Worm (Caenorhabditis elegans): ENCODE measurements around the gene hmit-1.2.
A peak's percentile ranks its signal among the peaks of the same experiment; 100 is the strongest.

Gene hmit-1.2

DNA sequence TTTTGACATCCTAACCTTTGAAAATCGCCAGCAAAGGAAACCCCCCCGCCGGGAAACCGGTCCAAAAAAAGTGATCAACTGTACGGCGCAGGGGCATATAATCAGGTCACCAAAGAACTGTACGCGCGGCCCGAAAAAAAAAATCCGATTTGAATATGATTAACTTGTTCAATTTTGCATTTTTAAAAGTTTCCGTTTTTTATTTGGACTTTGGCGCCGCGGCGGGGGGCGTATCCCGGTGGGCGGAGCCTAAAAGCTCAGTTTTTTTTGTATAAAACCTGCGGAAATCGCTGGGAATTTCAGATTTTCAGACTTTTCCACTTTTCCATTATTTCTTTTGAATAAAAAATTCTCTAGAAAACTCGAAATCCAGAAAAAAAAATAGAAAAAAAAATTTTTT lies at the start of gene hmit-1.2:
Gene hmit-1.2 (plus strand): TSS at position 301 of the 400 bp plus-strand sequence.
- TF ChIP-seq drap-1 (GFP tag; optimal IDR thresholded peaks at IDR 0.05) (no peak), flh-1 (GFP tag; optimal IDR thresholded peaks at IDR 0.05) (no peak), unc-62 (GFP tag; optimal IDR thresholded peaks at IDR 0.05) (no peak), hlh-1 (tag; optimal IDR thresholded peaks at IDR 0.05) (no peak), bed-3 (GFP tag; optimal IDR thresholded peaks at IDR 0.05) (no peak), M03D4.4 (tag; optimal IDR thresholded peaks at IDR 0.05) (no peak), ces-1 (GFP tag; optimal IDR thresholded peaks at IDR 0.05) (no peak), mls-2 (tag; optimal IDR thresholded peaks at IDR 0.05) (no peak), elt-3 (tag; optimal IDR thresholded peaks at IDR 0.05) (no peak), lsy-2 (tag; optimal IDR thresholded peaks at IDR 0.05) (no peak), nhr-28 (tag; optimal IDR thresholded peaks at IDR 0.05) (no peak), tbx-8 (GFP tag; optimal IDR thresholded peaks at IDR 0.05) (no peak), cnd-1 (tag; optimal IDR thresholded peaks at IDR 0.05) (no peak), ceh-39 (tag; optimal IDR thresholded peaks at IDR 0.05) (no peak), zip-8 (tag; optimal IDR thresholded peaks at IDR 0.05) (no peak), nhr-2 (tag; optimal IDR thresholded peaks at IDR 0.05) (no peak), mab-5 (tag; optimal IDR thresholded peaks at IDR 0.05) (no peak), sem-2 (GFP tag; optimal IDR thresholded peaks at IDR 0.05) (no peak), snpc-4 (tag; optimal IDR thresholded peaks at IDR 0.05) (no peak), nhr-237 (tag; optimal IDR thresholded peaks at IDR 0.05) (no peak)

DNA sequence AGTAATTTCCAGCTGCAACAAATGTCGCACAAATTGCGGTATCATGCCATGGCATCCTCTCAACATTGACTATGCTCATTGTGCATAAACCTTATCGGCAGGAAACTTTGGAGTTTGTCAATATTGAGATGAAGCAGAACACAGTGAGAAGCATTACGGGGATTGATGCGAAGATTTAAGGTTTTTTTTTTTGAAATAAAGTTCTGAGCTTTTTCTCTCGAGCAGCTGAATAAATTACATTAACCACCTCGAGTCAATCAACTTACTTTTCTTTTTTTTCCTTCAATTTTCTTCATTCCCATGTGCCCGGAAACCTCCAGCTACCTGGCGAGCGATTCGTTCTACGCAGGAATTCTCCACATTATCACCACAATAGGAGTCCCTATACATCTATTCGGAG lies 48.5 kb upstream of the hmit-1.2 start, which contains the start of gene srh-179:
Gene srh-179 (plus strand): TSS at position 301 of the 400 bp plus-strand sequence.
- TF ChIP-seq tbx-8 (GFP tag; optimal IDR thresholded peaks at IDR 0.05): no peak
- TF ChIP-seq nhr-76 (tag; optimal IDR thresholded peaks at IDR 0.05): no peak
- no peak for TF ChIP-seq mep-1 (tag; optimal IDR thresholded peaks at IDR 0.05)
- no peak for TF ChIP-seq nhr-12 (tag; optimal IDR thresholded peaks at IDR 0.05)
- TF ChIP-seq zip-8 (tag; optimal IDR thresholded peaks at IDR 0.05): no peak
- TF ChIP-seq hlh-1 (tag; optimal IDR thresholded peaks at IDR 0.05): no peak
- TF ChIP-seq snpc-4 (tag; optimal IDR thresholded peaks at IDR 0.05): no peak
- TF ChIP-seq bed-3 (GFP tag; optimal IDR thresholded peaks at IDR 0.05): no peak
- TF ChIP-seq ham-2 (GFP tag; optimal IDR thresholded peaks at IDR 0.05): no peak
- no peak for TF ChIP-seq blmp-1 (tag; optimal IDR thresholded peaks at IDR 0.05)
- no peak for TF ChIP-seq ceh-83 (GFP tag; optimal IDR thresholded peaks at IDR 0.05)
- no peak for TF ChIP-seq nhr-237 (tag; optimal IDR thresholded peaks at IDR 0.05)
- TF ChIP-seq cnd-1 (tag; optimal IDR thresholded peaks at IDR 0.05): no peak
- no peak for TF ChIP-seq M03D4.4 (tag; optimal IDR thresholded peaks at IDR 0.05)
- no peak for TF ChIP-seq drap-1 (GFP tag; optimal IDR thresholded peaks at IDR 0.05)

DNA sequence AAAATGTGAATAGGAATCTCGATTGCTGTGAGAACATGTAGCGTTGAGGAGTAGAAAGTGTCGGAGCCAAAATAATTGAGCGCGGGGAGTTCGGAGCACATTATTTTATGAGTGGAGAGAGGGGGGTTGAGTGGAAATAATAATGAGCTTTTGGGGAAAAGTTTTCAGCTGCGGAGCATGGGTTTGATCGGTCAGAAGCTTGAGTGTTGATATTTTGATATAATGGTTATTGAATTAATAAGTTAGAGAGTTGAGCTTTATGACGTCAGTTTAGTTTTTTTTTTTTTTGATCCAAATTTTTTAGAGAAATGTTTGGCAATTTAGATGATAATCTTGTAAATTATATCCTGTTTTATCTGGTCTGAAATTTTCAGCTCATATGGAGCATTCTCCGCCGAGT lies 44.3 kb upstream of the hmit-1.2 start, which contains the start of gene srh-178:
Gene srh-178 (minus strand): TSS at position 101 of the 400 bp plus-strand sequence.
- TF ChIP-seq mls-2 (tag; optimal IDR thresholded peaks at IDR 0.05) (no peak), ceh-83 (GFP tag; optimal IDR thresholded peaks at IDR 0.05) (no peak), drap-1 (GFP tag; optimal IDR thresholded peaks at IDR 0.05) (no peak), nhr-2 (tag; optimal IDR thresholded peaks at IDR 0.05) (no peak), ham-2 (GFP tag; optimal IDR thresholded peaks at IDR 0.05) (no peak), bed-3 (GFP tag; optimal IDR thresholded peaks at IDR 0.05) (no peak)

DNA sequence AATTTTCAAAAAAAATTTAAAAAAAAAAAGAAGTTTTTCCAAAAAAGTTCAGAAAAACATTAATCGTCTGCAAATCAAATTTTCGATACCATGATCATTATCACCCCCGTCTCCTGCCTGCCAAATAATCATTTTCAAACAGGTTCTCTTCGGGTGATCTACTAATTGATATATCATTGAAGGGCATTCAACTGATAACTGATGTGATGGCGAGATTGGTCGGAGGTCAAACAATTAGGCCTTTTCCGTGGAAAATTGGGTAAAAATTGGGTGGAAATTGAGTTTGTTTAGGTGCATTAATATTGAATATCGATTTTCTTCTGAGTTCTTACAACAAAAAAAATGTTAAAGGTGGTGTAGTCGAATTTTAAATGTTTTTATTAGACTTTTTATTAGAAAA lies 37.4 kb upstream of the hmit-1.2 start, which contains the start of gene Y51A2D.18:
Gene Y51A2D.18 (minus strand): TSS at position 101 of the 400 bp plus-strand sequence.
- TF ChIP-seq snpc-4 (tag; optimal IDR thresholded peaks at IDR 0.05) (no peak), pha-4 (tag; optimal IDR thresholded peaks at IDR 0.05) (no peak), unc-39 (tag; optimal IDR thresholded peaks at IDR 0.05) (no peak), cnd-1 (tag; optimal IDR thresholded peaks at IDR 0.05) (no peak), ceh-43 (GFP tag; optimal IDR thresholded peaks at IDR 0.05) (no peak), flh-1 (GFP tag; optimal IDR thresholded peaks at IDR 0.05) (no peak), elt-3 (tag; optimal IDR thresholded peaks at IDR 0.05) (no peak), ztf-11 (tag; optimal IDR thresholded peaks at IDR 0.05) (no peak), hlh-1 (tag; optimal IDR thresholded peaks at IDR 0.05) (no peak)

DNA sequence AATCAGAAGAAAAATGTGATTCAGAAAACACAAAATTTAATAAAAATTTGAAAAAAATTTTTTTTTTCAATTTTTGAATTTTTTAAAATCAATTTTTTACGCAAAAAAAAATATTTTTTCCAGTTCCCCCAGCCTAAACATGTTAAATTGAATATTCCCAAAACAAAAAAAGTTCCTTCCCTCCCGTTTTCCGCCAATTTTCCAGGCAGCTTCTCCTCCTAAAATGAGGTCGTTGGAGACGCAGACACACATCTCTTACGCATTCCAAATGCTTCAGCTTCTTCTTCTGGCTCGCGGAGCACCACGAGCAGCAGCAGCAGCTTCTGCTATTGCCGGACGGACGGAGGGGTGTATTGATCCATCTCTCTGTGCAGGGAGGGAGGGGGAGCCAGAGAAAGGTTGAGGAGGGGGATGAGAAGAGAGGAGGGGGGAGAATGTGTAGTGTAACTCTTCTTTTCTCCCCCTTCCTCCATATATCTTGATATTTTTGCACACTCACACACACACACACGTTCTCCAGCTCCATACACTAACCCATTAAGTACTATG lies 34.2 kb upstream of the hmit-1.2 start:
- TF ChIP-seq flh-1 (GFP tag; optimal IDR thresholded peaks at IDR 0.05): no peak
- TF ChIP-seq drap-1 (GFP tag; optimal IDR thresholded peaks at IDR 0.05): peak; percentile 71
- no peak for TF ChIP-seq blmp-1 (tag; optimal IDR thresholded peaks at IDR 0.05)
- no peak for TF ChIP-seq ham-2 (GFP tag; optimal IDR thresholded peaks at IDR 0.05)
- no peak for TF ChIP-seq nhr-28 (tag; optimal IDR thresholded peaks at IDR 0.05)
- TF ChIP-seq hlh-1 (tag; optimal IDR thresholded peaks at IDR 0.05): peak; percentile 59
- TF ChIP-seq unc-39 (tag; optimal IDR thresholded peaks at IDR 0.05): no peak
- TF ChIP-seq mls-2 (tag; optimal IDR thresholded peaks at IDR 0.05): peak; percentile 17
- TF ChIP-seq unc-62 (GFP tag; optimal IDR thresholded peaks at IDR 0.05): peak; percentile 19
- peak; percentile 90 for TF ChIP-seq unc-120 (tag; optimal IDR thresholded peaks at IDR 0.05; ENCODE audit: poor library complexity, severe bottlenecking)
- TF ChIP-seq nhr-237 (tag; optimal IDR thresholded peaks at IDR 0.05): no peak
- peak; percentile 26 for TF ChIP-seq M03D4.4 (tag; optimal IDR thresholded peaks at IDR 0.05)
- peak; percentile 45 for TF ChIP-seq ces-1 (GFP tag; optimal IDR thresholded peaks at IDR 0.05)
- no peak for TF ChIP-seq ceh-83 (GFP tag; optimal IDR thresholded peaks at IDR 0.05)
